Worm (Caenorhabditis elegans) whole organism, young adult: ENCODE results near the gene bgnt-1.1.

Source experiments
- B0019.2 ChIP-seq: fragments of 200-800 bp; sonication (Bioruptor generic); conservative IDR thresholded peaks from 2 replicates; pipeline ENCODE4 v1.3.6; 2022; ENCODE audit warnings: missing genetic modification reagents, missing genetic modification characterization, missing compliant biosample characterization
- B0035.1 ChIP-seq: sonication (generic microtip); optimal IDR thresholded peaks from 2 replicates; lab custom pipeline; 2016; ENCODE audit warnings: missing genetic modification characterization, mild to moderate bottlenecking, missing compliant biosample characterization, missing genotype, missing genetic modification reagents
- B0336.3 ChIP-seq: fragments of 200-800 bp; sonication (Bioruptor generic); IDR thresholded peaks from 2 replicates; pipeline ENCODE4 v1.3.6; 2022; ENCODE audit warnings: missing genetic modification characterization, missing compliant biosample characterization
- D2030.7 ChIP-seq: fragments of 200-800 bp; sonication (Bioruptor generic); IDR thresholded peaks from 2 replicates; pipeline ENCODE4 v1.3.6; 2022; ENCODE audit warnings: missing genetic modification reagents, missing genetic modification characterization, missing compliant biosample characterization
- F10E7.11 ChIP-seq: sonication (generic microtip); optimal IDR thresholded peaks from 2 replicates; lab custom pipeline; 2017; ENCODE audit warnings: mild to moderate bottlenecking, missing genetic modification characterization, moderate library complexity, missing compliant biosample characterization
- F39B2.1 ChIP-seq: fragments of 200-800 bp; sonication (Bioruptor generic); IDR thresholded peaks from 2 replicates; pipeline ENCODE4 v1.3.6; 2022; ENCODE audit warnings: missing genetic modification reagents, missing genetic modification characterization, missing compliant biosample characterization
- F52B5.7 ChIP-seq: sonication (generic microtip); optimal IDR thresholded peaks from 2 replicates; lab custom pipeline; 2016; ENCODE audit warnings: mild to moderate bottlenecking, missing genetic modification characterization, missing compliant biosample characterization
- K12H6.12 ChIP-seq: fragments of 200-800 bp; sonication (Bioruptor generic); optimal IDR thresholded peaks from 2 replicates; lab custom pipeline; 2018; ENCODE audit warnings: mild to moderate bottlenecking, missing genetic modification characterization, missing compliant biosample characterization
- T07F8.4 ChIP-seq: sonication (generic microtip); optimal IDR thresholded peaks from 2 replicates; lab custom pipeline; 2016; ENCODE audit warnings: mild to moderate bottlenecking, missing genetic modification characterization, moderate library complexity, missing compliant biosample characterization
- ama-1 ChIP-seq, 3 experiments: fragments of 150-350 bp in 1 of 3; sonication (generic microtip) in 2 of 3; optimal IDR thresholded peaks; 2 replicates each; lab custom pipeline; 2014 to 2018; ENCODE audit warnings: missing biosample characterization in 2 of 3, missing genetic modification characterization in 2 of 3, missing genetic modification reagents in 2 of 3
- aptf-2 ChIP-seq: fragments of 200-800 bp; sonication (Bioruptor generic); conservative IDR thresholded peaks from 2 replicates; pipeline ENCODE4 v1.3.6; 2022; ENCODE audit warnings: missing genetic modification reagents, missing genetic modification characterization, missing compliant biosample characterization
- atf-7 ChIP-seq: sonication (generic microtip); optimal IDR thresholded peaks from 2 replicates; lab custom pipeline; 2017; ENCODE audit warnings: mild to moderate bottlenecking, missing genetic modification characterization, missing compliant biosample characterization
- athp-1 ChIP-seq: sonication (generic microtip); optimal IDR thresholded peaks from 2 replicates; lab custom pipeline; 2017; ENCODE audit warnings: mild to moderate bottlenecking, missing genetic modification characterization, missing compliant biosample characterization
- attf-5 ChIP-seq: fragments of 200-800 bp; sonication (Bioruptor generic); optimal IDR thresholded peaks from 2 replicates; lab custom pipeline; 2018; ENCODE audit warnings: mild to moderate bottlenecking, missing genetic modification characterization, missing compliant biosample characterization
- attf-6 ChIP-seq: fragments of 200-800 bp; sonication (Bioruptor generic); IDR thresholded peaks from 2 replicates; pipeline ENCODE4 v1.3.6; 2022; ENCODE audit warnings: missing genetic modification reagents, missing genetic modification characterization, missing compliant biosample characterization
- cebp-1 ChIP-seq, 2 experiments: fragments of 200-800 bp in 1 of 2; sonication (Bioruptor generic) in 1 of 2; sonication (generic microtip) in 1 of 2; IDR thresholded peaks in 1 of 2; optimal IDR thresholded peaks in 1 of 2; 2 replicates each; pipeline versions ENCODE4 v1.3.6 to Lab custom; 2017 to 2022; ENCODE audit warnings: missing compliant biosample characterization in 2 of 2, missing genetic modification characterization in 2 of 2, mild to moderate bottlenecking in 1 of 2, missing genetic modification reagents in 1 of 2, moderate library complexity in 1 of 2
- ceh-27 ChIP-seq: fragments of 200-800 bp; sonication (Bioruptor generic); optimal IDR thresholded peaks from 2 replicates; lab custom pipeline; 2018; ENCODE audit warnings: mild to moderate bottlenecking, missing genetic modification characterization, moderate library complexity, missing compliant biosample characterization
- ceh-58 ChIP-seq: fragments of 200-800 bp; sonication (Bioruptor generic); IDR thresholded peaks from 2 replicates; pipeline ENCODE4 v1.3.6; 2022; ENCODE audit warnings: missing genetic modification characterization, missing compliant biosample characterization
- ceh-91 ChIP-seq: fragments of 200-800 bp; sonication (Bioruptor generic); IDR thresholded peaks from 2 replicates; pipeline ENCODE4 v1.3.6; 2022; ENCODE audit warnings: missing genetic modification reagents, missing genetic modification characterization, missing compliant biosample characterization
- dox-1 ChIP-seq: fragments of 200-800 bp; sonication (Bioruptor generic); IDR thresholded peaks from 2 replicates; pipeline ENCODE4 v1.3.6; 2022; ENCODE audit warnings: missing genetic modification reagents, missing genetic modification characterization, missing compliant biosample characterization
- egrh-3 ChIP-seq: fragments of 200-800 bp; sonication (Bioruptor generic); IDR thresholded peaks from 2 replicates; pipeline ENCODE4 v1.3.6; 2022; ENCODE audit warnings: missing genetic modification reagents, missing genetic modification characterization, missing compliant biosample characterization
- hmg-1.2 ChIP-seq: fragments of 200-800 bp; sonication (Bioruptor generic); IDR thresholded peaks from 2 replicates; pipeline ENCODE4 v1.3.6; 2022; ENCODE audit warnings: missing genetic modification reagents, missing genetic modification characterization, missing compliant biosample characterization
- hmg-20 ChIP-seq: fragments of 200-800 bp; sonication (Bioruptor generic); IDR thresholded peaks from 2 replicates; pipeline ENCODE4 v1.3.6; 2022; ENCODE audit warnings: missing genetic modification reagents, missing genetic modification characterization, missing compliant biosample characterization
- hsf-1 ChIP-seq: fragments of 200-800 bp; sonication (Bioruptor generic); IDR thresholded peaks from 2 replicates; pipeline ENCODE4 v1.3.6; 2022; ENCODE audit warnings: missing genetic modification reagents, missing genetic modification characterization, missing compliant biosample characterization
- let-607 ChIP-seq, 2 experiments: fragments of 200-800 bp in 1 of 2; sonication (Bioruptor generic) in 1 of 2; sonication (generic microtip) in 1 of 2; optimal IDR thresholded peaks; 2 replicates each; lab custom pipeline; 2016 to 2018; ENCODE audit warnings: mild to moderate bottlenecking in 2 of 2, missing compliant biosample characterization in 2 of 2, missing genetic modification characterization in 2 of 2, moderate library complexity in 2 of 2, missing genotype in 1 of 2
- lin-40 ChIP-seq: sonication (generic microtip); optimal IDR thresholded peaks from 2 replicates; lab custom pipeline; 2016; ENCODE audit warnings: missing genetic modification characterization, mild to moderate bottlenecking, missing compliant biosample characterization, missing genotype, missing genetic modification reagents
- lin-54 ChIP-seq: fragments of 200-800 bp; sonication (Bioruptor generic); optimal IDR thresholded peaks from 2 replicates; lab custom pipeline; 2018; ENCODE audit warnings: mild to moderate bottlenecking, missing genetic modification characterization, missing compliant biosample characterization
- lsy-27 ChIP-seq: sonication (generic microtip); optimal IDR thresholded peaks from 2 replicates; lab custom pipeline; 2017; ENCODE audit warnings: missing genetic modification characterization, mild to moderate bottlenecking, missing compliant biosample characterization, antibody characterized with exemption, missing genotype, borderline replicate concordance; ENCODE audit not compliant: insufficient read depth
- madf-10 ChIP-seq: sonication (generic microtip); optimal IDR thresholded peaks from 2 replicates; lab custom pipeline; 2016; ENCODE audit warnings: mild to moderate bottlenecking, missing genetic modification characterization, missing compliant biosample characterization
- mxl-1 ChIP-seq: sonication (generic microtip); optimal IDR thresholded peaks from 2 replicates; lab custom pipeline; 2016; ENCODE audit warnings: missing genetic modification characterization, missing compliant biosample characterization
- nfyb-1 ChIP-seq: fragments of 200-800 bp; sonication (Bioruptor generic); IDR thresholded peaks from 2 replicates; pipeline ENCODE4 v1.3.6; 2022; ENCODE audit warnings: missing genetic modification reagents, missing genetic modification characterization, missing compliant biosample characterization
- nhr-27 ChIP-seq: fragments of 200-800 bp; sonication (Bioruptor generic); optimal IDR thresholded peaks from 2 replicates; lab custom pipeline; 2018; ENCODE audit warnings: mild to moderate bottlenecking, missing genetic modification characterization, moderate library complexity, missing compliant biosample characterization
- nhr-80 ChIP-seq: sonication (generic microtip); optimal IDR thresholded peaks from 2 replicates; lab custom pipeline; 2016; ENCODE audit warnings: missing genetic modification characterization, missing compliant biosample characterization
- pha-4 ChIP-seq: fragments of 150-350 bp; sonication (generic microtip); optimal IDR thresholded peaks from 2 replicates; lab custom pipeline; 2014; ENCODE audit warnings: missing biosample characterization, missing genetic modification reagents, missing genetic modification characterization
- repo-1 ChIP-seq: sonication (generic microtip); optimal IDR thresholded peaks from 2 replicates; lab custom pipeline; 2017; ENCODE audit warnings: mild to moderate bottlenecking, missing genetic modification characterization, missing compliant biosample characterization
- sea-2 ChIP-seq: fragments of 200-800 bp; sonication (Bioruptor generic); IDR thresholded peaks from 2 replicates; pipeline ENCODE4 v1.3.6; 2022; ENCODE audit warnings: missing genetic modification characterization, missing compliant biosample characterization
- snpc-4 ChIP-seq, 5 experiments: fragments of 150-350 bp in 1 of 5; sonication (generic microtip) in 4 of 5; optimal IDR thresholded peaks; 2 replicates each; lab custom pipeline; 2014 to 2018; ENCODE audit warnings: missing genetic modification characterization in 5 of 5, missing biosample characterization in 3 of 5, antibody characterized with exemption in 2 of 5, mild to moderate bottlenecking in 2 of 5, missing compliant biosample characterization in 2 of 5, missing genotype in 2 of 5, moderate library complexity in 2 of 5, missing genetic modification reagents in 1 of 5
- somi-1 ChIP-seq: fragments of 200-800 bp; sonication (Bioruptor generic); optimal IDR thresholded peaks from 2 replicates; lab custom pipeline; 2018; ENCODE audit warnings: mild to moderate bottlenecking, missing genetic modification characterization, missing compliant biosample characterization
- tbp1 ChIP-seq: fragments of 200-800 bp; sonication (Bioruptor generic); optimal IDR thresholded peaks from 2 replicates; lab custom pipeline; 2018; ENCODE audit warnings: mild to moderate bottlenecking, missing genetic modification characterization, missing compliant biosample characterization
- tlf-1 ChIP-seq: fragments of 200-800 bp; sonication (Bioruptor generic); optimal IDR thresholded peaks from 2 replicates; lab custom pipeline; 2018; ENCODE audit warnings: mild to moderate bottlenecking, missing genetic modification characterization, missing compliant biosample characterization
- xnd-1 ChIP-seq: sonication (generic microtip); optimal IDR thresholded peaks from 2 replicates; lab custom pipeline; 2016; ENCODE audit warnings: missing genotype, missing genetic modification reagents, missing genetic modification characterization, missing compliant biosample characterization
- zim-3 ChIP-seq: sonication (generic microtip); optimal IDR thresholded peaks from 2 replicates; lab custom pipeline; 2017; ENCODE audit warnings: mild to moderate bottlenecking, missing genetic modification characterization, moderate library complexity, missing compliant biosample characterization
- ztf-18 ChIP-seq: sonication (generic microtip); optimal IDR thresholded peaks from 2 replicates; lab custom pipeline; 2016; ENCODE audit warnings: missing genotype, mild to moderate bottlenecking, missing genetic modification characterization, missing compliant biosample characterization
- ztf-22 ChIP-seq: fragments of 200-800 bp; sonication (Bioruptor generic); optimal IDR thresholded peaks from 2 replicates; lab custom pipeline; 2018; ENCODE audit warnings: mild to moderate bottlenecking, missing genetic modification characterization, moderate library complexity, missing compliant biosample characterization
- ztf-26 ChIP-seq: sonication (generic microtip); optimal IDR thresholded peaks from 2 replicates; lab custom pipeline; 2017; ENCODE audit warnings: missing genetic modification characterization, missing compliant biosample characterization

The bgnt-1.1 gene

DNA sequence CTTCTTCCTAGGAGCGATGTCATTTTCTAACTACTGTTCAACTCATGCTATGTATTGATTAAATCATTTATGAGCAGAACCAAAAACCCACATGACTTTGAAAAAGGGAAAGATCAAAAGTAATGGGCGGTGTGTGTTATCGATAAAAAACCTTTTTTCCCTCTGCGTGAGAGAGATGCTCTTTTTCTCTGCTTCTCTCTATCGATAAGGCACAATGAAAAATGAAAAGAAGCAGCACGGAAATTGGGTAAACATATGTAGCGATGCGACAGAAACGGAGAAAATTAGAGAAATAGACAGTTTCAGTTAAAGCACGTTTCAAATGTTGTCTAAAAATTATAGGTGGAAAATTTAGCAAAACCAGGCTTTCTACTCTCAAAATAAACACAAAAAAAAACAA, 29.8 kb downstream of the bgnt-1.1 start:
- TF ChIP-seq hmg-1.2 (GFP tag; lab: Robert Waterston, UW) = peak; percentile 43; the same call in 1 of the 2 replicates
- no peak for TF ChIP-seq attf-6 (GFP tag; lab: Robert Waterston, UW)
- TF ChIP-seq let-607 (tag; optimal IDR thresholded peaks at IDR 0.05; lab: Kevin White, UChicago) = peak in 1 of 2 experiments; percentile 3
- TF ChIP-seq tbp1 (GFP tag; lab: Kevin White, UChicago) = peak; percentile 39
- TF ChIP-seq hsf-1 = no peak
- no peak for TF ChIP-seq ceh-58 (GFP tag; lab: Robert Waterston, UW)
- TF ChIP-seq cebp-1 (GFP tag; IDR thresholded peaks at IDR 0.05; lab: Robert Waterston, UW) = no peak
- peak; percentile 56 for TF ChIP-seq cebp-1 (tag; optimal IDR thresholded peaks at IDR 0.05; lab: Kevin White, UChicago)
- no peak for TF ChIP-seq repo-1 (tag; lab: Kevin White, UChicago)
- no peak for TF ChIP-seq egrh-3 (GFP tag; lab: Robert Waterston, UW)
- TF ChIP-seq F39B2.1 (GFP tag; lab: Robert Waterston, UW) = no peak
- TF ChIP-seq madf-10 = peak; percentile 17
- peak; percentile 15 for TF ChIP-seq atf-7 (tag; lab: Kevin White, UChicago)
- no peak for TF ChIP-seq ztf-18 (tag; lab: Kevin White, UChicago)
- peak; percentile 95 for TF ChIP-seq nhr-80 (tag; lab: Kevin White, UChicago)
- TF ChIP-seq ztf-22 (GFP tag; lab: Kevin White, UChicago) = peak; percentile 34
- TF ChIP-seq B0035.1 (tag; lab: Kevin White, UChicago) = no peak
- TF ChIP-seq K12H6.12 (tag; lab: Kevin White, UChicago) = peak; percentile 32
- TF ChIP-seq hmg-20 = no peak
- TF ChIP-seq lin-40 = peak; percentile 10
- TF ChIP-seq pha-4 (tag; lab: Kevin White, UChicago) = peak; percentile 63
- peak; percentile 33 for TF ChIP-seq ama-1 (optimal IDR thresholded peaks at IDR 0.05; lab: Kevin White, UChicago)
- TF ChIP-seq ama-1 (GFP tag; optimal IDR thresholded peaks at IDR 0.05; lab: Kevin White, UChicago) = no peak
- peak; percentile 4 for TF ChIP-seq lin-54 (GFP tag; lab: Kevin White, UChicago)
- TF ChIP-seq D2030.7 (GFP tag; lab: Robert Waterston, UW) = no peak
- TF ChIP-seq nfyb-1 (GFP tag; lab: Robert Waterston, UW) = no peak
- TF ChIP-seq zim-3 (tag; lab: Kevin White, UChicago) = no peak
- no peak for TF ChIP-seq lsy-27 (tag; lab: Kevin White, UChicago)
- TF ChIP-seq attf-5 = peak; percentile 65

DNA sequence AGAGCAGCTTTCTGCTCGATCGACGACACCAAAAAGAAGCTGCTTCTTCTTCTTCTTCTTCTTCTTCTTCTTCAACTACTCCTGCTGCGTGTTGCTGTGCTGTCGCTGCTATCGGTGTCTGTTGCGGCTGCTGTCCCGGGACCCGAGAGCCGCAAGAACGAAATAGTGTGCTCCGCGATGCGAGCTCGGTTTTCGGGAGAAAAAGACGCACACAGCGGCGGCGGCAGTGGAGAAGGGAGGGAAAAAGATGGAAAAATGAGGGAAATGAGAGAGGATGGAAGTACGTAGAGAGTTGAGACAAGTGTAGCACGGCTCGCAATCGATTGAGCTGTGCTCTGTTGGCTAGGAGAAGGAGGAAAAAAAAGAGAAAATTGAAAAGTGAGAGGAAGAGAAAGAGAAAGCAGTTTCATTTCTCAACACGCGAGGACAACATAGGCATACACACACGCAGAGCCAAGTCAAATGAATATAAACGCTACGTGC, 31.2 kb downstream of the bgnt-1.1 start:
- TF ChIP-seq somi-1 (GFP tag; lab: Kevin White, UChicago) (peak; percentile 32), dox-1 (GFP tag; lab: Robert Waterston, UW) (peak; percentile 68), xnd-1 (tag; lab: Kevin White, UChicago) (no peak), ceh-91 (no peak), F10E7.11 (tag; lab: Kevin White, UChicago) (no peak), lin-54 (GFP tag; lab: Kevin White, UChicago) (peak; percentile 17), attf-5 (peak; percentile 55), nhr-80 (tag; lab: Kevin White, UChicago) (peak; percentile 24), nhr-27 (tag; lab: Kevin White, UChicago) (no peak), B0019.2 (GFP tag; lab: Robert Waterston, UW) (no peak), athp-1 (peak; percentile 4), T07F8.4 (tag; lab: Kevin White, UChicago) (no peak), aptf-2 (GFP tag; lab: Robert Waterston, UW) (no peak), ztf-26 (tag; lab: Kevin White, UChicago) (no peak), snpc-4 (GFP tag; optimal IDR thresholded peaks at IDR 0.05; lab: Kevin White, UChicago) (no peak), snpc-4 (tag; optimal IDR thresholded peaks at IDR 0.05; lab: Kevin White, UChicago) (peak in 1 of 4 experiments; percentile 28), ceh-27 (GFP tag; lab: Kevin White, UChicago) (peak; percentile 71), B0336.3 (GFP tag; lab: Robert Waterston, UW) (peak; percentile 25; the same call in 1 of the 2 replicates), F52B5.7 (no peak), ztf-18 (tag; lab: Kevin White, UChicago) (peak; percentile 14), hmg-20 (no peak), sea-2 (no peak), tlf-1 (no peak), K12H6.12 (tag; lab: Kevin White, UChicago) (peak; percentile 71), mxl-1 (tag; lab: Kevin White, UChicago) (no peak)
